Worm (Caenorhabditis elegans) whole organism, L1 larva: Measurements from ENCODE around the gene C45G9.14.
A peak's percentile ranks its signal among the peaks of the same experiment; 100 is the strongest.
"Not testable (repeated sequence)": the region's sequence is repeated elsewhere in the genome, so short reads cannot be mapped to it uniquely, and the experiment has no call there.

Experiments used
- C04F5.9 ChIP-seq: sonication (generic microtip); optimal IDR thresholded peaks from 2 replicates; lab custom pipeline; 2016; ENCODE audit warnings: missing genetic modification characterization, missing compliant biosample characterization
- C16A3.4 ChIP-seq: fragments of 150-350 bp; optimal IDR thresholded peaks from 2 replicates; lab custom pipeline; 2014; ENCODE audit warnings: missing biosample characterization, missing genetic modification characterization
- C34B4.2 ChIP-seq: sonication (generic microtip); optimal IDR thresholded peaks from 2 replicates; lab custom pipeline; 2017; ENCODE audit warnings: mild to moderate bottlenecking, missing genetic modification characterization, missing compliant biosample characterization
- Y116A8C.19 ChIP-seq: sonication (generic microtip); optimal IDR thresholded peaks from 2 replicates; lab custom pipeline; 2016; ENCODE audit warnings: missing compliant biosample characterization, missing genetic modification characterization, borderline replicate concordance
- aha-1 ChIP-seq: fragments of 150-350 bp; optimal IDR thresholded peaks from 2 replicates; lab custom pipeline; 2014; ENCODE audit warnings: missing biosample characterization, missing genetic modification characterization
- alr-1 ChIP-seq: fragments of 200-800 bp; sonication (Bioruptor generic); optimal IDR thresholded peaks from 2 replicates; lab custom pipeline; 2018; ENCODE audit warnings: borderline replicate concordance, mild to moderate bottlenecking, missing genetic modification characterization, missing compliant biosample characterization
- aly-2 ChIP-seq: fragments of 150-350 bp; optimal IDR thresholded peaks from 2 replicates; lab custom pipeline; 2014; ENCODE audit warnings: missing biosample characterization, missing genetic modification characterization
- blmp-1 ChIP-seq: fragments of 150-350 bp; optimal IDR thresholded peaks from 2 replicates; lab custom pipeline; 2014; ENCODE audit warnings: missing biosample characterization, missing genetic modification characterization
- ceh-63 ChIP-seq: fragments of 200-800 bp; sonication (Bioruptor generic); optimal IDR thresholded peaks from 2 replicates; lab custom pipeline; 2018; ENCODE audit warnings: mild to moderate bottlenecking, missing genetic modification characterization, missing compliant biosample characterization
- ceh-8 ChIP-seq: fragments of 200-800 bp; sonication (Bioruptor generic); optimal IDR thresholded peaks from 2 replicates; lab custom pipeline; 2018; ENCODE audit warnings: mild to moderate bottlenecking, missing genetic modification characterization, moderate library complexity, missing compliant biosample characterization
- ceh-82 ChIP-seq, 3 experiments: fragments of 150-350 bp in 1 of 3; sonication (generic microtip) in 2 of 3; optimal IDR thresholded peaks; 2 replicates each; lab custom pipeline; 2014 to 2017; ENCODE audit warnings: missing biosample characterization in 3 of 3, missing genetic modification characterization in 3 of 3
- ceh-90 ChIP-seq: sonication (generic microtip); optimal IDR thresholded peaks from 2 replicates; lab custom pipeline; 2016; ENCODE audit warnings: missing genetic modification characterization, missing compliant biosample characterization
- ces-1 ChIP-seq: fragments of 150-350 bp; optimal IDR thresholded peaks from 2 replicates; lab custom pipeline; 2014; ENCODE audit warnings: missing biosample characterization, missing genetic modification reagents, missing genetic modification characterization
- dpl-1 ChIP-seq, 3 experiments: fragments of 150-350 bp in 2 of 3; sonication (generic microtip) in 1 of 3; optimal IDR thresholded peaks; 2 replicates each; lab custom pipeline; 2014 to 2017; ENCODE audit warnings: missing biosample characterization in 3 of 3, missing genetic modification characterization in 3 of 3, missing genetic modification reagents in 3 of 3
- efl-3 ChIP-seq: fragments of 200-800 bp; sonication (Bioruptor generic); optimal IDR thresholded peaks from 2 replicates; lab custom pipeline; 2018; ENCODE audit warnings: mild to moderate bottlenecking, missing genetic modification characterization, missing compliant biosample characterization
- egl-13 ChIP-seq: sonication (generic microtip); optimal IDR thresholded peaks from 2 replicates; lab custom pipeline; 2016; ENCODE audit warnings: missing genotype, missing genetic modification reagents, missing genetic modification characterization, missing compliant biosample characterization
- elt-2 ChIP-seq: sonication (generic microtip); optimal IDR thresholded peaks from 2 replicates; lab custom pipeline; 2016; ENCODE audit warnings: missing genetic modification characterization, mild to moderate bottlenecking, inconsistent platforms, missing compliant biosample characterization, missing genetic modification reagents
- ets-5 ChIP-seq: fragments of 200-800 bp; sonication (Bioruptor generic); IDR thresholded peaks from 2 replicates; pipeline ENCODE4 v1.3.6; 2022; ENCODE audit warnings: missing genetic modification characterization, missing compliant biosample characterization
- fkh-10 ChIP-seq: sonication (generic microtip); optimal IDR thresholded peaks from 2 replicates; lab custom pipeline; 2017; ENCODE audit warnings: missing biosample characterization, missing genetic modification reagents, missing genetic modification characterization
- fkh-4 ChIP-seq: sonication (generic microtip); optimal IDR thresholded peaks from 2 replicates; lab custom pipeline; 2016; ENCODE audit warnings: missing compliant biosample characterization, missing genetic modification characterization, borderline replicate concordance
- fkh-8 ChIP-seq: sonication (generic microtip); optimal IDR thresholded peaks from 2 replicates; lab custom pipeline; 2016; ENCODE audit warnings: mild to moderate bottlenecking, missing genetic modification characterization, missing compliant biosample characterization
- grh-1 ChIP-seq: fragments of 200-800 bp; sonication (Bioruptor generic); IDR thresholded peaks from 2 replicates; pipeline ENCODE4 v1.3.6; 2022; ENCODE audit warnings: missing genetic modification reagents, missing genetic modification characterization, missing compliant biosample characterization
- hlh-17 ChIP-seq: fragments of 200-800 bp; sonication (Bioruptor generic); optimal IDR thresholded peaks from 2 replicates; lab custom pipeline; 2018; ENCODE audit warnings: missing genetic modification characterization, mild to moderate bottlenecking, missing compliant biosample characterization, moderate library complexity, borderline replicate concordance
- hpl-2 ChIP-seq: fragments of 150-350 bp; optimal IDR thresholded peaks from 2 replicates; lab custom pipeline; 2014; ENCODE audit warnings: missing biosample characterization, missing genetic modification reagents, missing genetic modification characterization
- lin-13 ChIP-seq: fragments of 150-350 bp; optimal IDR thresholded peaks from 2 replicates; lab custom pipeline; 2014; ENCODE audit warnings: missing biosample characterization, missing genetic modification reagents, missing genetic modification characterization
- lin-35 ChIP-seq, 2 experiments: fragments of 150-350 bp; optimal IDR thresholded peaks; 2 replicates each; lab custom pipeline; 2014; ENCODE audit warnings: missing biosample characterization in 2 of 2, missing genetic modification characterization in 2 of 2, missing genetic modification reagents in 2 of 2
- mab-9 ChIP-seq: fragments of 200-800 bp; sonication (Bioruptor generic); IDR thresholded peaks from 2 replicates; pipeline ENCODE4 v1.3.6; 2022; ENCODE audit warnings: missing genetic modification reagents, missing genetic modification characterization, missing compliant biosample characterization
- mdl-1 ChIP-seq, 2 experiments: fragments of 150-350 bp; optimal IDR thresholded peaks; 2 replicates each; lab custom pipeline; 2014 to 2017; ENCODE audit warnings: missing biosample characterization in 2 of 2, missing genetic modification characterization in 2 of 2, inconsistent platforms in 1 of 2
- nhr-20 ChIP-seq: sonication (generic microtip); optimal IDR thresholded peaks from 2 replicates; lab custom pipeline; 2016; ENCODE audit warnings: mild to moderate bottlenecking, missing genetic modification characterization, missing compliant biosample characterization
- nhr-76 ChIP-seq: sonication (generic microtip); optimal IDR thresholded peaks from 2 replicates; lab custom pipeline; 2017; ENCODE audit warnings: missing biosample characterization, missing genetic modification characterization
- nhr-77 ChIP-seq: fragments of 150-350 bp; optimal IDR thresholded peaks from 2 replicates; lab custom pipeline; 2014; ENCODE audit warnings: missing biosample characterization, missing genetic modification characterization
- nhr-84 ChIP-seq: sonication (generic microtip); optimal IDR thresholded peaks from 2 replicates; lab custom pipeline; 2017; ENCODE audit warnings: missing biosample characterization, missing genetic modification characterization
- pag-3 ChIP-seq: sonication (generic microtip); optimal IDR thresholded peaks from 2 replicates; lab custom pipeline; 2017; ENCODE audit warnings: missing genetic modification characterization, mild to moderate bottlenecking, missing compliant biosample characterization, antibody characterized with exemption, borderline replicate concordance; ENCODE audit not compliant: insufficient read depth
- pax-3 ChIP-seq: fragments of 200-800 bp; sonication (Bioruptor generic); optimal IDR thresholded peaks from 2 replicates; lab custom pipeline; 2018; ENCODE audit warnings: mild to moderate bottlenecking, missing genetic modification characterization, moderate library complexity, missing compliant biosample characterization
- pqm-1 ChIP-seq: sonication (generic microtip); optimal IDR thresholded peaks from 3 replicates; lab custom pipeline; 2017; ENCODE audit warnings: missing biosample characterization, missing genetic modification characterization
- snpc-4 ChIP-seq: fragments of 150-350 bp; optimal IDR thresholded peaks from 2 replicates; lab custom pipeline; 2014; ENCODE audit warnings: missing biosample characterization, missing genetic modification characterization
- sox-4 ChIP-seq: sonication (generic microtip); optimal IDR thresholded peaks from 2 replicates; lab custom pipeline; 2016; ENCODE audit warnings: missing genetic modification characterization, missing compliant biosample characterization
- sptf-1 ChIP-seq: fragments of 150-350 bp; optimal IDR thresholded peaks from 2 replicates; lab custom pipeline; 2014; ENCODE audit warnings: missing biosample characterization, missing genetic modification characterization
- sup-37 ChIP-seq: fragments of 200-800 bp; sonication (Bioruptor generic); optimal IDR thresholded peaks from 2 replicates; lab custom pipeline; 2018; ENCODE audit warnings: mild to moderate bottlenecking, missing genetic modification characterization, missing compliant biosample characterization
- swsn-7 ChIP-seq: sonication (generic microtip); optimal IDR thresholded peaks from 2 replicates; lab custom pipeline; 2016; ENCODE audit warnings: missing genetic modification characterization, missing compliant biosample characterization
- unc-130 ChIP-seq: fragments of 150-350 bp; optimal IDR thresholded peaks from 2 replicates; lab custom pipeline; 2017; ENCODE audit warnings: missing biosample characterization, missing genetic modification characterization, inconsistent platforms
- unc-86 ChIP-seq: sonication (generic microtip); optimal IDR thresholded peaks from 2 replicates; lab custom pipeline; 2016; ENCODE audit warnings: missing genetic modification characterization, missing compliant biosample characterization
- vab-15 ChIP-seq: sonication (generic microtip); optimal IDR thresholded peaks from 2 replicates; lab custom pipeline; 2017; ENCODE audit warnings: missing genotype, mild to moderate bottlenecking, missing genetic modification characterization, missing compliant biosample characterization
- zag-1 ChIP-seq: fragments of 150-350 bp; optimal IDR thresholded peaks from 2 replicates; lab custom pipeline; 2014; ENCODE audit warnings: missing biosample characterization, missing genetic modification characterization
- ztf-4 ChIP-seq: fragments of 150-350 bp; optimal IDR thresholded peaks from 2 replicates; lab custom pipeline; 2014; ENCODE audit warnings: missing biosample characterization, missing genetic modification characterization

Gene C45G9.14

ce11 chrIII:5055709-5056108 lies 10.9 kb downstream of the C45G9.14 start, which contains the start of gene C45G9.9:
TSS of gene C45G9.9 (minus strand) at chrIII:5055809.
- TF ChIP-seq ztf-4; fkh-10 (GFP tag; lab: Kevin White, UChicago); nhr-84: not testable (repeated sequence)

- TF ChIP-seq vab-15 (tag; lab: Kevin White, UChicago) (no peak), mab-9 (GFP tag; lab: Robert Waterston, UW) (no peak), hpl-2 (GFP tag; lab: Kevin White, UChicago) (no peak), swsn-7 (no peak), alr-1 (tag; lab: Kevin White, UChicago) (no peak), C16A3.4 (no peak), nhr-76 (no peak), unc-130 (tag; lab: Kevin White, UChicago) (no peak)
Observed at ce11 chrIII:5061798-5062197, 17.0 kb downstream of the C45G9.14 start, which contains the start of gene C45G9.10. TSS of gene C45G9.10 (minus strand) at chrIII:5061898.

- TF ChIP-seq aly-2, grh-1, Y116A8C.19: not testable (repeated sequence)
Observed at ce11 chrIII:5062406-5062805, 17.6 kb downstream of the C45G9.14 start, which contains the start of gene C45G9.4. TSS of gene C45G9.4 (plus strand) at chrIII:5062706.

ce11 chrIII:5068675-5069233 lies 23.9 kb downstream of the C45G9.14 start, which contains the start of the genes C45G9.11 and C45G9.2:
TSS of gene C45G9.11 (minus strand) at chrIII:5068725.
TSS of gene C45G9.2 (plus strand) at chrIII:5069066.
- TF ChIP-seq C34B4.2 = peak; percentile 16
- peak; percentile 85 for TF ChIP-seq nhr-20 (tag; lab: Kevin White, UChicago)
- TF ChIP-seq swsn-7 = peak; percentile 78
- TF ChIP-seq unc-86 (tag; lab: Kevin White, UChicago) = peak; percentile 60
- TF ChIP-seq lin-13 = peak; percentile 54
- no peak for TF ChIP-seq pqm-1 (tag; lab: Kevin White, UChicago)
- peak in 1 of 2 experiments; percentile 38 for TF ChIP-seq mdl-1 (tag; optimal IDR thresholded peaks at IDR 0.05; lab: Kevin White, UChicago)
- peak; percentile 69 for TF ChIP-seq sup-37 (GFP tag; lab: Kevin White, UChicago)
- TF ChIP-seq nhr-77 (tag; lab: Kevin White, UChicago) = peak; percentile 15
- peak; percentile 68 for TF ChIP-seq fkh-8 (tag; lab: Kevin White, UChicago)
- peak; percentile 93 for TF ChIP-seq fkh-4
- peak; percentile 84 for TF ChIP-seq C04F5.9 (tag; lab: Kevin White, UChicago)
- TF ChIP-seq ztf-4 = no peak
- peak; percentile 79 for TF ChIP-seq ceh-63 (GFP tag; lab: Kevin White, UChicago)
- TF ChIP-seq efl-3 (GFP tag; lab: Kevin White, UChicago) = peak; percentile 36
- TF ChIP-seq elt-2 (tag; lab: Kevin White, UChicago) = peak; percentile 55
- TF ChIP-seq hlh-17 = peak; percentile 58
- peak; percentile 93 to 96 for TF ChIP-seq lin-35 (GFP tag; optimal IDR thresholded peaks at IDR 0.05; lab: Kevin White, UChicago)
- peak; percentile 71 for TF ChIP-seq mab-9 (GFP tag; lab: Robert Waterston, UW)
- no peak for TF ChIP-seq zag-1 (tag; lab: Kevin White, UChicago)
- peak; percentile 89 to 94 (median 93) for TF ChIP-seq dpl-1 (GFP tag; optimal IDR thresholded peaks at IDR 0.05; lab: Kevin White, UChicago)
- TF ChIP-seq pag-3 (tag; lab: Kevin White, UChicago) = no peak
- TF ChIP-seq blmp-1 (tag; lab: Kevin White, UChicago) = peak; percentile 48
- peak; percentile 95 for TF ChIP-seq ceh-90 (tag; lab: Kevin White, UChicago)
- TF ChIP-seq vab-15 (tag; lab: Kevin White, UChicago) = peak; percentile 84
- no peak for TF ChIP-seq ets-5
- TF ChIP-seq unc-130 (tag; lab: Kevin White, UChicago) = peak; percentile 79
- TF ChIP-seq egl-13 (tag; lab: Kevin White, UChicago) = peak; percentile 87
- no peak for TF ChIP-seq aha-1
- no peak for TF ChIP-seq nhr-84
- TF ChIP-seq snpc-4 = peak; percentile 63
- TF ChIP-seq pax-3 = peak; percentile 88
- TF ChIP-seq sptf-1 (tag; lab: Kevin White, UChicago) = no peak
- TF ChIP-seq ceh-8 (GFP tag; lab: Kevin White, UChicago) = peak; percentile 41
- peak; percentile 88 for TF ChIP-seq sox-4
- TF ChIP-seq ces-1 (GFP tag; lab: Kevin White, UChicago) = no peak
- TF ChIP-seq ceh-82 (tag; optimal IDR thresholded peaks at IDR 0.05; lab: Kevin White, UChicago) = peak; percentile 47 to 52 (median 48)
